Fruit fly (Drosophila melanogaster) whole organism, embryonic: ENCODE measurements around the gene fkh.

Experiments
- Adf1 ChIP-seq: fragments of 200-800 bp; sonication (Bioruptor generic); IDR thresholded peaks from 2 replicates; pipeline ENCODE4 v1.3.6; 2022; ENCODE audit warnings: missing biosample characterization, missing genetic modification characterization
- Atf6 ChIP-seq: fragments of 200-800 bp; sonication (Bioruptor generic); IDR thresholded peaks from 2 replicates; pipeline ENCODE4 v1.3.6; 2022; ENCODE audit warnings: missing biosample characterization, missing genetic modification characterization
- BtbVII ChIP-seq: fragments of 200-800 bp; sonication (Bioruptor generic); optimal IDR thresholded peaks from 3 replicates; lab custom pipeline; 2017; ENCODE audit warnings: missing biosample characterization, mild to moderate bottlenecking, missing genetic modification characterization
- C15 ChIP-seq: fragments of 200-800 bp; sonication (Bioruptor generic); IDR thresholded peaks from 3 replicates; pipeline ENCODE4 v1.3.6; 2022; ENCODE audit warnings: missing biosample characterization, missing genetic modification characterization
- CG11504 ChIP-seq: fragments of 200-800 bp; sonication (Bioruptor generic); optimal IDR thresholded peaks from 3 replicates; lab custom pipeline; 2019; ENCODE audit warnings: missing biosample characterization, mild to moderate bottlenecking, missing genetic modification characterization, moderate library complexity
- CG11696 ChIP-seq: fragments of 200-800 bp; sonication (Bioruptor generic); IDR thresholded peaks from 2 replicates; pipeline ENCODE4 v1.3.6; 2022; ENCODE audit warnings: missing biosample characterization, missing genetic modification characterization
- CG12071 ChIP-seq: fragments of 200-800 bp; sonication (Bioruptor generic); optimal IDR thresholded peaks from 3 replicates; lab custom pipeline; 2018; ENCODE audit warnings: missing biosample characterization, mild to moderate bottlenecking, missing genetic modification characterization
- CG12391 ChIP-seq: fragments of 200-800 bp; sonication (Bioruptor generic); optimal IDR thresholded peaks from 3 replicates; lab custom pipeline; 2018; ENCODE audit warnings: missing biosample characterization, mild to moderate bottlenecking, missing genetic modification characterization, moderate library complexity
- CG16813 ChIP-seq: fragments of 200-800 bp; sonication (Bioruptor generic); IDR thresholded peaks from 3 replicates; pipeline ENCODE4 v1.3.6; 2022; ENCODE audit warnings: missing biosample characterization, missing genetic modification characterization; ENCODE audit not compliant: partially characterized antibody
- CG17568 ChIP-seq: fragments of 200-800 bp; sonication (Bioruptor generic); optimal IDR thresholded peaks from 2 replicates; lab custom pipeline; 2018; ENCODE audit warnings: missing biosample characterization, mild to moderate bottlenecking, missing genetic modification characterization, moderate library complexity
- CG17612 ChIP-seq: fragments of 200-800 bp; sonication (Bioruptor generic); IDR thresholded peaks from 2 replicates; pipeline ENCODE4 v1.3.6; 2022; ENCODE audit warnings: missing biosample characterization, missing genetic modification characterization
- CG30431 ChIP-seq: fragments of 200-800 bp; sonication (Bioruptor generic); optimal IDR thresholded peaks from 2 replicates; lab custom pipeline; 2017; ENCODE audit warnings: missing biosample characterization, missing genetic modification characterization
- CG3065 ChIP-seq: fragments of 200-800 bp; sonication (Bioruptor generic); optimal IDR thresholded peaks from 2 replicates; lab custom pipeline; 2016; ENCODE audit warnings: missing biosample characterization, missing genetic modification characterization
- CG3163 ChIP-seq: fragments of 200-800 bp; sonication (Bioruptor generic); optimal IDR thresholded peaks from 3 replicates; lab custom pipeline; 2016; ENCODE audit warnings: missing biosample characterization, missing genetic modification characterization
- CG32767 ChIP-seq: fragments of 200-800 bp; sonication (Bioruptor generic); IDR thresholded peaks from 2 replicates; pipeline ENCODE4 v1.3.6; 2022; ENCODE audit warnings: missing biosample characterization, missing genetic modification characterization
- CG3838 ChIP-seq: fragments of 200-800 bp; sonication (Bioruptor generic); optimal IDR thresholded peaks from 3 replicates; lab custom pipeline; 2016; ENCODE audit warnings: missing biosample characterization, missing genetic modification characterization
- CG6272 ChIP-seq: fragments of 200-800 bp; sonication (Bioruptor generic); IDR thresholded peaks from 2 replicates; pipeline ENCODE4 v1.3.6; 2022; ENCODE audit warnings: missing biosample characterization, missing genetic modification characterization
- CG7271 ChIP-seq: fragments of 200-800 bp; sonication (Bioruptor generic); optimal IDR thresholded peaks from 2 replicates; lab custom pipeline; 2018; ENCODE audit warnings: missing biosample characterization, mild to moderate bottlenecking, missing genetic modification characterization, moderate library complexity
- CG9817 ChIP-seq: fragments of 200-800 bp; sonication (Bioruptor generic); optimal IDR thresholded peaks from 2 replicates; lab custom pipeline; 2018; ENCODE audit warnings: missing biosample characterization, mild to moderate bottlenecking, missing genetic modification characterization, moderate library complexity
- CG9876 ChIP-seq: fragments of 200-800 bp; sonication (Bioruptor generic); optimal IDR thresholded peaks from 2 replicates; lab custom pipeline; 2016; ENCODE audit warnings: missing biosample characterization, missing genetic modification characterization
- CHES-1-like ChIP-seq: fragments of 200-800 bp; sonication (Bioruptor generic); optimal IDR thresholded peaks from 2 replicates; lab custom pipeline; 2016; ENCODE audit warnings: missing biosample characterization, missing genetic modification characterization
- Dbx ChIP-seq: fragments of 200-800 bp; sonication (Bioruptor generic); IDR thresholded peaks from 3 replicates; pipeline ENCODE4 v1.3.6; 2022; ENCODE audit warnings: missing biosample characterization, missing genetic modification characterization
- Dref ChIP-seq: fragments of 200-800 bp; sonication (Bioruptor generic); IDR thresholded peaks from 2 replicates; pipeline ENCODE4 v1.3.6; 2022; ENCODE audit warnings: missing biosample characterization, missing genetic modification characterization
- E2f1 ChIP-seq: fragments of 200-800 bp; sonication (Bioruptor generic); IDR thresholded peaks from 2 replicates; pipeline ENCODE4 v1.3.6; 2022; ENCODE audit warnings: missing biosample characterization, missing genetic modification characterization
- E2f2 ChIP-seq: fragments of 200-800 bp; sonication (Bioruptor generic); IDR thresholded peaks from 2 replicates; pipeline ENCODE4 v1.3.6; 2022; ENCODE audit warnings: missing biosample characterization, missing genetic modification characterization
- Fer1 ChIP-seq: fragments of 200-800 bp; sonication (Bioruptor generic); optimal IDR thresholded peaks from 2 replicates; lab custom pipeline; 2017; ENCODE audit warnings: missing biosample characterization, mild to moderate bottlenecking, missing genetic modification characterization
- Fer3 ChIP-seq: fragments of 200-800 bp; sonication (Bioruptor generic); optimal IDR thresholded peaks from 2 replicates; lab custom pipeline; 2018; ENCODE audit warnings: missing biosample characterization, mild to moderate bottlenecking, missing genetic modification characterization, moderate library complexity
- H15 ChIP-seq: fragments of 200-800 bp; sonication (Bioruptor generic); IDR thresholded peaks from 3 replicates; pipeline ENCODE4 v1.3.6; 2022; ENCODE audit warnings: missing biosample characterization, missing genetic modification characterization
- HHEX ChIP-seq: fragments of 200-800 bp; sonication (Bioruptor generic); optimal IDR thresholded peaks from 3 replicates; lab custom pipeline; 2017; ENCODE audit warnings: missing biosample characterization, mild to moderate bottlenecking, missing genetic modification characterization, missing genetic modification reagents
- Hsf ChIP-seq: fragments of 200-800 bp; sonication (Bioruptor generic); optimal IDR thresholded peaks from 3 replicates; lab custom pipeline; 2016; ENCODE audit warnings: missing biosample characterization, missing genetic modification characterization
- Jarid2 ChIP-seq: fragments of 200-800 bp; sonication (Bioruptor generic); optimal IDR thresholded peaks from 3 replicates; lab custom pipeline; 2017; ENCODE audit warnings: mild to moderate bottlenecking, missing biosample characterization, missing genetic modification reagents, missing genetic modification characterization
- MESR4 ChIP-seq: fragments of 200-800 bp; sonication (Bioruptor generic); optimal IDR thresholded peaks from 2 replicates; lab custom pipeline; 2018; ENCODE audit warnings: missing biosample characterization, mild to moderate bottlenecking, missing genetic modification characterization, moderate library complexity
- Mes4 ChIP-seq: fragments of 200-800 bp; sonication (Bioruptor generic); optimal IDR thresholded peaks from 2 replicates; lab custom pipeline; 2016; ENCODE audit warnings: missing biosample characterization, missing genetic modification characterization
- Myb ChIP-seq: fragments of 200-800 bp; sonication (Bioruptor generic); optimal IDR thresholded peaks from 2 replicates; lab custom pipeline; 2016; ENCODE audit warnings: missing biosample characterization, missing genetic modification characterization
- al ChIP-seq: fragments of 200-800 bp; sonication (Bioruptor generic); IDR thresholded peaks from 2 replicates; pipeline ENCODE4 v1.3.6; 2022; ENCODE audit warnings: missing biosample characterization, missing genetic modification characterization
- bowl ChIP-seq: fragments of 200-800 bp; sonication (Bioruptor generic); IDR thresholded peaks from 2 replicates; pipeline ENCODE4 v1.3.6; 2022; ENCODE audit warnings: missing biosample characterization, missing genetic modification characterization
- br ChIP-seq: fragments of >200 bp; optimal IDR thresholded peaks from 2 replicates; lab custom pipeline; 2017
- da ChIP-seq: fragments of 200-800 bp; sonication (Bioruptor generic); optimal IDR thresholded peaks from 2 replicates; lab custom pipeline; 2016; ENCODE audit warnings: missing biosample characterization, missing genetic modification characterization
- esg ChIP-seq: fragments of 200-800 bp; sonication (Bioruptor generic); conservative IDR thresholded peaks from 2 replicates; pipeline ENCODE4 v1.3.6; 2022; ENCODE audit warnings: missing biosample characterization, missing genetic modification characterization
- ewg ChIP-seq: fragments of 200-800 bp; sonication (Bioruptor generic); optimal IDR thresholded peaks from 3 replicates; lab custom pipeline; 2017; ENCODE audit warnings: mild to moderate bottlenecking, missing biosample characterization, missing genetic modification reagents, missing genetic modification characterization
- gem ChIP-seq: fragments of 200-800 bp; sonication (Bioruptor generic); optimal IDR thresholded peaks from 2 replicates; lab custom pipeline; 2019; ENCODE audit warnings: missing biosample characterization, mild to moderate bottlenecking, missing genetic modification characterization, moderate library complexity
- hkb ChIP-seq, 2 experiments: fragments of 200-800 bp in 1 of 2; fragments of >200 bp in 1 of 2; sonication (Bioruptor generic) in 1 of 2; IDR thresholded peaks in 1 of 2; optimal IDR thresholded peaks in 1 of 2; 2 replicates each; pipeline versions ENCODE4 v1.3.6 to Lab custom; 2017 to 2022; ENCODE audit warnings: missing biosample characterization in 1 of 2, missing genetic modification characterization in 1 of 2
- lbe ChIP-seq: fragments of 200-800 bp; sonication (Bioruptor generic); optimal IDR thresholded peaks from 2 replicates; lab custom pipeline; 2016; ENCODE audit warnings: missing biosample characterization, mild to moderate bottlenecking, missing genetic modification characterization
- mirr ChIP-seq: fragments of 200-800 bp; sonication (Bioruptor generic); optimal IDR thresholded peaks from 3 replicates; lab custom pipeline; 2018; ENCODE audit warnings: missing biosample characterization, mild to moderate bottlenecking, missing genetic modification characterization
- phol ChIP-seq: fragments of 200-800 bp; sonication (Bioruptor generic); optimal IDR thresholded peaks from 3 replicates; lab custom pipeline; 2018; ENCODE audit warnings: missing biosample characterization, mild to moderate bottlenecking, missing genetic modification characterization, moderate library complexity
- tgo ChIP-seq: fragments of 200-800 bp; sonication (Bioruptor generic); IDR thresholded peaks from 3 replicates; pipeline ENCODE4 v1.3.6; 2022; ENCODE audit warnings: missing biosample characterization, missing genetic modification characterization
- toy ChIP-seq: fragments of 200-800 bp; sonication (Bioruptor generic); IDR thresholded peaks from 2 replicates; pipeline ENCODE4 v1.3.6; 2022; ENCODE audit warnings: missing biosample characterization, missing genetic modification characterization
- tup ChIP-seq: fragments of 200-800 bp; sonication (Bioruptor generic); optimal IDR thresholded peaks from 2 replicates; lab custom pipeline; 2016; ENCODE audit warnings: missing biosample characterization, mild to moderate bottlenecking, missing genetic modification characterization, moderate library complexity
- vfl ChIP-seq: fragments of 200-800 bp; sonication (Bioruptor generic); optimal IDR thresholded peaks from 2 replicates; lab custom pipeline; 2016; ENCODE audit warnings: missing biosample characterization, missing genetic modification characterization
- wdn ChIP-seq: fragments of 200-800 bp; sonication (Bioruptor generic); IDR thresholded peaks from 2 replicates; pipeline ENCODE4 v1.3.6; 2022; ENCODE audit warnings: missing biosample characterization, missing genetic modification characterization
- wor ChIP-seq: fragments of 200-800 bp; sonication (Bioruptor generic); IDR thresholded peaks from 2 replicates; pipeline ENCODE4 v1.3.6; 2022; ENCODE audit warnings: missing biosample characterization, missing genetic modification characterization
- zfh1 ChIP-seq: fragments of 200-800 bp; sonication (Bioruptor generic); IDR thresholded peaks from 3 replicates; pipeline ENCODE4 v1.3.6; 2022; ENCODE audit warnings: missing biosample characterization, missing genetic modification characterization

Gene fkh

DNA sequence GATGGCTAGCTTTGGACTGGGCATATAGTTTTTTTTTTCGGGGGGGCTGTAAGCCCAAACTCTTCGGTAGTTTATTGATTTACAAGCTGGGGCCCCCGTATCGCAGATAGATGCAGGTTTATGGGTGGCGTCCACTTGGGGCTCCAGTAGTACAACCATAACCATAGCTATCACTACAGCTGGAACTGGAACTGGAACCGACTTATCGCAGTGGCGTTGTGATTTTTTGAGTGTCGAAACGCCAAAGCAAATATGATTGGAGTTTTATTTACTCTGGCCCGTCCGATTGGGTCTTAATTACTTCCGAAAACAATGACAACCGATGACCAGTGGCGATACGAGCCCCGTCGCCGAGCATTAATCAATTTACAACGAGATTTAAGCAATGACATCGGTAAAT is 5.4 kb upstream of the fkh start (continued):
- TF ChIP-seq CG3163 (GFP tag; lab: Kevin White, UChicago) (no peak), phol (tag; lab: Kevin White, UChicago) (no peak), E2f1 (no peak), zfh1 (GFP tag; lab: Robert Waterston, UW) (peak; percentile 46; the same call in 2 of the 3 replicates), CG32767 (GFP tag; lab: Robert Waterston, UW) (0 out of 2 replicates have a peak, but pooled peaks have one; percentile 37), MESR4 (no peak), tgo (GFP tag; lab: Robert Waterston, UW) (no peak), CG30431 (GFP tag; lab: Kevin White, UChicago) (no peak), CG3838 (GFP tag; lab: Kevin White, UChicago) (no peak), Myb (GFP tag; lab: Kevin White, UChicago) (no peak), CG12391 (tag; lab: Kevin White, UChicago) (peak; percentile 8), Fer1 (GFP tag; lab: Kevin White, UChicago) (peak; percentile 4), CG9876 (GFP tag; lab: Kevin White, UChicago) (no peak), lbe (GFP tag; lab: Kevin White, UChicago) (no peak), da (no peak), CG11504 (tag; lab: Kevin White, UChicago) (peak; percentile 40), CG12071 (GFP tag; lab: Kevin White, UChicago) (peak; percentile 64), Fer3 (tag; lab: Kevin White, UChicago) (peak; percentile 28), mirr (no peak), Dref (GFP tag; lab: Robert Waterston, UW) (no peak), CG3065 (GFP tag; lab: Kevin White, UChicago) (no peak), gem (peak; percentile 48), Jarid2 (GFP tag; lab: Kevin White, UChicago) (peak; percentile 22), wdn (0 out of 2 replicates have a peak, but pooled peaks have one; percentile 13), CG9817 (no peak), CG17568 (GFP tag; lab: Kevin White, UChicago) (peak; percentile 19), Adf1 (no peak), br (no peak), esg (GFP tag; lab: Robert Waterston, UW) (no peak), Mes4 (GFP tag; lab: Kevin White, UChicago) (no peak), ewg (GFP tag; lab: Kevin White, UChicago) (no peak), hkb (optimal IDR thresholded peaks at IDR 0.05; lab: Kevin White, UChicago) (no peak), hkb (GFP tag; IDR thresholded peaks at IDR 0.05; lab: Robert Waterston, UW) (peak; percentile 53), E2f2 (GFP tag; lab: Robert Waterston, UW) (no peak), wor (GFP tag; lab: Robert Waterston, UW) (no peak), toy (no peak), CG11696 (GFP tag; lab: Robert Waterston, UW) (no peak), CG6272 (GFP tag; lab: Robert Waterston, UW) (no peak), CHES-1-like (GFP tag; lab: Kevin White, UChicago) (no peak), vfl (GFP tag; lab: Kevin White, UChicago) (no peak), bowl (GFP tag; lab: Robert Waterston, UW) (no peak), Hsf (GFP tag; lab: Kevin White, UChicago) (no peak), H15 (GFP tag; lab: Robert Waterston, UW) (no peak), Atf6 (GFP tag; lab: Robert Waterston, UW) (0 out of 2 replicates have a peak, but pooled peaks have one; percentile 31), CG16813 (GFP tag; lab: Robert Waterston, UW) (no peak), CG7271 (tag; lab: Kevin White, UChicago) (peak; percentile 41), HHEX (GFP tag; lab: Kevin White, UChicago) (peak; percentile 49), CG17612 (GFP tag; lab: Robert Waterston, UW) (no peak), tup (peak; percentile 15), BtbVII (GFP tag; lab: Kevin White, UChicago) (peak; percentile 18), Dbx (GFP tag; lab: Robert Waterston, UW) (no peak), C15 (GFP tag; lab: Robert Waterston, UW) (no peak), al (GFP tag; lab: Robert Waterston, UW) (no peak)
